Worm (Caenorhabditis elegans) whole organism, early embryonic: Measurements from ENCODE around the gene M18.3.

Experiments used
- B0310.2 ChIP-seq: sonication (generic microtip); optimal IDR thresholded peaks from 2 replicates; lab custom pipeline; 2016; ENCODE audit warnings: mild to moderate bottlenecking, missing genetic modification characterization, missing compliant biosample characterization
- F13C5.2 ChIP-seq: sonication (generic microtip); optimal IDR thresholded peaks from 2 replicates; lab custom pipeline; 2017; ENCODE audit warnings: mild to moderate bottlenecking, missing genetic modification characterization, inconsistent platforms, missing compliant biosample characterization
- aly-1 ChIP-seq: sonication (generic microtip); optimal IDR thresholded peaks from 2 replicates; lab custom pipeline; 2016; ENCODE audit warnings: missing genetic modification characterization, missing compliant biosample characterization
- ama-1 ChIP-seq: fragments of 150-350 bp; optimal IDR thresholded peaks from 2 replicates; lab custom pipeline; 2014
- ceh-13 ChIP-seq: fragments of 200-800 bp; sonication (Bioruptor generic); optimal IDR thresholded peaks from 2 replicates; lab custom pipeline; 2018; ENCODE audit warnings: mild to moderate bottlenecking, missing genetic modification characterization, missing compliant biosample characterization
- ceh-36 ChIP-seq: sonication (generic microtip); optimal IDR thresholded peaks from 2 replicates; lab custom pipeline; 2016; ENCODE audit warnings: missing genetic modification characterization, inconsistent platforms, missing compliant biosample characterization
- ets-7 ChIP-seq: sonication (generic microtip); optimal IDR thresholded peaks from 2 replicates; lab custom pipeline; 2016; ENCODE audit warnings: missing genotype, missing genetic modification characterization, missing compliant biosample characterization
- flt-1 ChIP-seq: fragments of 200-800 bp; sonication (Bioruptor generic); IDR thresholded peaks from 2 replicates; pipeline ENCODE4 v1.3.6; 2022; ENCODE audit warnings: missing genetic modification characterization, missing compliant biosample characterization
- hmbx-1 ChIP-seq: sonication (generic microtip); optimal IDR thresholded peaks from 2 replicates; lab custom pipeline; 2016; ENCODE audit warnings: mild to moderate bottlenecking, missing genetic modification characterization, missing compliant biosample characterization
- hmg-4 ChIP-seq: fragments of 200-800 bp; sonication (Bioruptor generic); optimal IDR thresholded peaks from 2 replicates; lab custom pipeline; 2018; ENCODE audit warnings: mild to moderate bottlenecking, missing genetic modification characterization, missing compliant biosample characterization
- hnd-1 ChIP-seq: sonication (generic microtip); optimal IDR thresholded peaks from 2 replicates; lab custom pipeline; 2016; ENCODE audit warnings: missing genetic modification characterization, missing compliant biosample characterization
- pes-1 ChIP-seq: fragments of 200-800 bp; sonication (Bioruptor generic); IDR thresholded peaks from 2 replicates; pipeline ENCODE4 v1.3.6; 2022; ENCODE audit warnings: missing genetic modification reagents, missing genetic modification characterization, missing compliant biosample characterization
- scrt-1 ChIP-seq: fragments of 200-800 bp; sonication (Bioruptor generic); IDR thresholded peaks from 2 replicates; pipeline ENCODE4 v1.3.6; 2022; ENCODE audit warnings: missing genetic modification characterization, missing compliant biosample characterization
- sea-1 ChIP-seq: fragments of 200-800 bp; sonication (Bioruptor generic); conservative IDR thresholded peaks from 2 replicates; pipeline ENCODE4 v1.3.6; 2022; ENCODE audit warnings: missing genetic modification characterization, missing compliant biosample characterization
- tbx-11 ChIP-seq: fragments of 200-800 bp; sonication (Bioruptor generic); IDR thresholded peaks from 2 replicates; pipeline ENCODE4 v1.3.6; 2022; ENCODE audit warnings: missing genetic modification characterization, missing compliant biosample characterization
- tbx-37 ChIP-seq: fragments of 200-800 bp; sonication (Bioruptor generic); conservative IDR thresholded peaks from 2 replicates; pipeline ENCODE4 v1.3.6; 2022; ENCODE audit warnings: missing genetic modification reagents, missing genetic modification characterization, missing compliant biosample characterization
- tra-4 ChIP-seq: sonication (generic microtip); optimal IDR thresholded peaks from 2 replicates; lab custom pipeline; 2017; ENCODE audit warnings: missing genetic modification characterization, missing compliant biosample characterization

The M18.3 gene

ce11 chrIV:12154195-12154677 lies 48.6 kb downstream of the M18.3 start, which contains the start of gene B0001.7:
Gene B0001.7, minus strand, starts transcription at chrIV:12154245.
- TF ChIP-seq ceh-36 (no peak), aly-1 (no peak), scrt-1 (GFP tag; lab: Robert Waterston, UW) (no peak), tra-4 (no peak), hmbx-1 (no peak), hnd-1 (no peak)

- peak; percentile 29; the same call in 1 of the 2 replicates for TF ChIP-seq flt-1
- 0 out of 2 replicates have a peak, but pooled peaks have one; percentile 32 for TF ChIP-seq tbx-11 (GFP tag; lab: Robert Waterston, UW)
- peak; percentile 52; the same call in 1 of the 2 replicates for TF ChIP-seq pes-1 (GFP tag; lab: Robert Waterston, UW)
Observed at ce11 chrIV:12155819-12156218, 50.2 kb downstream of the M18.3 start.

- TF ChIP-seq pes-1 (GFP tag; lab: Robert Waterston, UW) (no peak), tbx-11 (GFP tag; lab: Robert Waterston, UW) (no peak), aly-1 (no peak), ceh-36 (no peak), flt-1 (no peak), ets-7 (tag; lab: Kevin White, UChicago) (no peak), ceh-13 (no peak), F13C5.2 (tag; lab: Kevin White, UChicago) (no peak), hnd-1 (no peak), ama-1 (lab: Kevin White, UChicago) (no peak), sea-1 (no peak), tra-4 (no peak), tbx-37 (GFP tag; lab: Robert Waterston, UW) (no peak), B0310.2 (tag; lab: Kevin White, UChicago) (no peak), hmbx-1 (no peak), hmg-4 (no peak)
Observed at ce11 chrIV:12156642-12157233, 51.1 kb downstream of the M18.3 start, which contains the start of gene eri-12. Gene eri-12, plus strand, starts transcription at chrIV:12156838.

ce11 chrIV:12157915-12158314 lies 52.3 kb downstream of the M18.3 start:
- no peak for TF ChIP-seq ets-7 (tag; lab: Kevin White, UChicago)
- TF ChIP-seq tra-4, result no peak
- TF ChIP-seq ceh-13, result no peak
- no peak for TF ChIP-seq ceh-36
- TF ChIP-seq hmbx-1, result no peak
- no peak for TF ChIP-seq ama-1 (lab: Kevin White, UChicago)
- no peak for TF ChIP-seq tbx-37 (GFP tag; lab: Robert Waterston, UW)
- no peak for TF ChIP-seq scrt-1 (GFP tag; lab: Robert Waterston, UW)
- no peak for TF ChIP-seq tbx-11 (GFP tag; lab: Robert Waterston, UW)
- TF ChIP-seq aly-1, result no peak
- TF ChIP-seq sea-1, result no peak
- no peak for TF ChIP-seq F13C5.2 (tag; lab: Kevin White, UChicago)
